Worm (Caenorhabditis elegans) whole organism, young adult: ENCODE measurements around the gene rif-1.2.

Experiments
- B0035.1 ChIP-seq: sonication (generic microtip); optimal IDR thresholded peaks from 2 replicates; lab custom pipeline; 2016; ENCODE audit warnings: missing genetic modification characterization, mild to moderate bottlenecking, missing compliant biosample characterization, missing genotype, missing genetic modification reagents
- T26A5.8 ChIP-seq: sonication (generic microtip); optimal IDR thresholded peaks from 2 replicates; lab custom pipeline; 2016; ENCODE audit warnings: missing genetic modification characterization, missing compliant biosample characterization
- ama-1 ChIP-seq, 3 experiments: fragments of 150-350 bp in 1 of 3; sonication (generic microtip) in 2 of 3; optimal IDR thresholded peaks; 2 replicates each; lab custom pipeline; 2014 to 2018; ENCODE audit warnings: missing biosample characterization in 2 of 3, missing genetic modification characterization in 2 of 3, missing genetic modification reagents in 2 of 3
- cebp-2 ChIP-seq: fragments of 200-800 bp; sonication (Bioruptor generic); IDR thresholded peaks from 2 replicates; pipeline ENCODE4 v1.3.6; 2022; ENCODE audit warnings: missing genetic modification characterization, missing compliant biosample characterization
- ceh-40 ChIP-seq: fragments of 200-800 bp; sonication (Bioruptor generic); IDR thresholded peaks from 2 replicates; pipeline ENCODE4 v1.3.6; 2022; ENCODE audit warnings: missing genetic modification characterization, missing compliant biosample characterization
- let-526 ChIP-seq: fragments of 200-800 bp; sonication (Bioruptor generic); IDR thresholded peaks from 2 replicates; pipeline ENCODE4 v1.3.6; 2022; ENCODE audit warnings: missing genetic modification reagents, missing genetic modification characterization, missing compliant biosample characterization
- nhr-80 ChIP-seq: sonication (generic microtip); optimal IDR thresholded peaks from 2 replicates; lab custom pipeline; 2016; ENCODE audit warnings: missing genetic modification characterization, missing compliant biosample characterization
- snpc-1.1 ChIP-seq: sonication (generic microtip); optimal IDR thresholded peaks from 2 replicates; lab custom pipeline; 2017; ENCODE audit warnings: missing genetic modification characterization, mild to moderate bottlenecking, missing compliant biosample characterization, antibody characterized with exemption, moderate library complexity, missing genotype, missing genetic modification reagents; ENCODE audit not compliant: insufficient read depth

- TF ChIP-seq B0035.1 (tag; lab: Kevin White, UChicago) (no peak), cebp-2 (GFP tag; lab: Robert Waterston, UW) (no peak), T26A5.8 (tag; lab: Kevin White, UChicago) (no peak), ceh-40 (GFP tag; lab: Robert Waterston, UW) (no peak), nhr-80 (tag; lab: Kevin White, UChicago) (no peak), let-526 (GFP tag; lab: Robert Waterston, UW) (no peak), snpc-1.1 (no peak), ama-1 (optimal IDR thresholded peaks at IDR 0.05; lab: Kevin White, UChicago) (no peak), ama-1 (GFP tag; optimal IDR thresholded peaks at IDR 0.05; lab: Kevin White, UChicago) (no peak)
Measured at ce11 chrX:12364804-12365203, 6.4 kb downstream of the rif-1.2 start, which contains the start of gene F19H6.5.
